Fruit fly (Drosophila melanogaster) whole organism, wandering third instar larva: Measurements from ENCODE around the gene CG34034.

Experiments used
- CG32264 ChIP-seq: fragments of 200-800 bp; sonication (Bioruptor generic); optimal IDR thresholded peaks from 2 replicates; lab custom pipeline; 2016; ENCODE audit warnings: missing biosample characterization, missing genetic modification characterization
- CG9705 ChIP-seq: fragments of 200-800 bp; sonication (Bioruptor generic); optimal IDR thresholded peaks from 2 replicates; lab custom pipeline; 2018; ENCODE audit warnings: missing biosample characterization, mild to moderate bottlenecking, missing genetic modification characterization
- CrebA ChIP-seq: fragments of 200-800 bp; sonication (Bioruptor generic); optimal IDR thresholded peaks from 2 replicates; lab custom pipeline; 2016; ENCODE audit warnings: missing biosample characterization, mild to moderate bottlenecking, missing genetic modification characterization, borderline replicate concordance
- Dfd ChIP-seq: fragments of >200 bp; optimal IDR thresholded peaks from 2 replicates; lab custom pipeline; 2017; ENCODE audit warnings: missing biosample characterization, missing genetic modification characterization
- GATAd ChIP-seq: sonication (Bioruptor generic); optimal IDR thresholded peaks from 2 replicates; lab custom pipeline; 2016; ENCODE audit warnings: missing biosample characterization, missing genetic modification characterization
- HLH106 ChIP-seq: fragments of 200-800 bp; optimal IDR thresholded peaks from 3 replicates; lab custom pipeline; 2019; ENCODE audit warnings: missing biosample characterization, mild to moderate bottlenecking, missing genetic modification characterization, moderate library complexity
- Hnf4 ChIP-seq: fragments of 200-800 bp; sonication (Bioruptor generic); optimal IDR thresholded peaks from 2 replicates; lab custom pipeline; 2016; ENCODE audit warnings: missing biosample characterization, mild to moderate bottlenecking, missing genetic modification characterization
- Hr83 ChIP-seq: fragments of 200-300 bp; sonication (Bioruptor generic); optimal IDR thresholded peaks from 2 replicates; lab custom pipeline; 2016; ENCODE audit warnings: missing biosample characterization, mild to moderate bottlenecking, missing genetic modification characterization, moderate library complexity; ENCODE audit not compliant: poor library complexity, severe bottlenecking
- Jra ChIP-seq: sonication (Bioruptor generic); optimal IDR thresholded peaks from 2 replicates; lab custom pipeline; 2016; ENCODE audit warnings: missing biosample characterization, missing genetic modification characterization
- Mio ChIP-seq: sonication (Bioruptor generic); optimal IDR thresholded peaks from 2 replicates; lab custom pipeline; 2016; ENCODE audit warnings: missing biosample characterization, missing genetic modification characterization
- Myc ChIP-seq: fragments of >200 bp; optimal IDR thresholded peaks from 2 replicates; lab custom pipeline; 2017
- N ChIP-seq: fragments of >200 bp; optimal IDR thresholded peaks from 2 replicates; lab custom pipeline; 2018; ENCODE audit warnings: missing biosample characterization, missing external identifiers, missing genetic modification characterization
- OdsH ChIP-seq: fragments of 200-800 bp; sonication (Bioruptor generic); optimal IDR thresholded peaks from 2 replicates; lab custom pipeline; 2016; ENCODE audit warnings: missing biosample characterization, mild to moderate bottlenecking, missing genetic modification characterization
- Sp1 ChIP-seq: fragments of 200-800 bp; sonication (Bioruptor generic); optimal IDR thresholded peaks from 3 replicates; lab custom pipeline; 2019; ENCODE audit warnings: missing biosample characterization, mild to moderate bottlenecking, missing genetic modification characterization, moderate library complexity
- brk ChIP-seq: fragments of 200-800 bp; sonication (Bioruptor generic); optimal IDR thresholded peaks from 2 replicates; lab custom pipeline; 2016; ENCODE audit warnings: missing biosample characterization, mild to moderate bottlenecking, missing genetic modification characterization
- dl ChIP-seq, 2 experiments: fragments of 175-275, 200-275 bp in 1 of 2; fragments of 200-275 bp in 1 of 2; sonication (Bioruptor generic); optimal IDR thresholded peaks; lab custom pipeline; 2018; ENCODE audit warnings: mild to moderate bottlenecking in 2 of 2, missing biosample characterization in 2 of 2, missing genetic modification characterization in 2 of 2, moderate library complexity in 2 of 2; ENCODE audit not compliant: partially characterized antibody in 2 of 2, insufficient read depth in 1 of 2
- dsf ChIP-seq: sonication (Bioruptor generic); optimal IDR thresholded peaks from 2 replicates; lab custom pipeline; 2016; ENCODE audit warnings: missing biosample characterization, missing genetic modification characterization, borderline replicate concordance
- fru ChIP-seq: fragments of 200-800 bp; sonication (Bioruptor generic); optimal IDR thresholded peaks from 3 replicates; lab custom pipeline; 2016; ENCODE audit warnings: missing biosample characterization, mild to moderate bottlenecking, missing genetic modification characterization
- h ChIP-seq: fragments of 200-800 bp; sonication (Bioruptor generic); optimal IDR thresholded peaks from 3 replicates; lab custom pipeline; 2016; ENCODE audit warnings: missing biosample characterization, mild to moderate bottlenecking, missing genetic modification characterization
- lola ChIP-seq: fragments of >200 bp; optimal IDR thresholded peaks from 2 replicates; lab custom pipeline; 2017; ENCODE audit warnings: missing biosample characterization, missing genetic modification characterization
- pan ChIP-seq: fragments of >200 bp; optimal IDR thresholded peaks from 2 replicates; lab custom pipeline; 2017
- psq ChIP-seq: fragments of 200-800 bp; sonication (Bioruptor generic); optimal IDR thresholded peaks from 3 replicates; lab custom pipeline; 2017; ENCODE audit warnings: missing biosample characterization, mild to moderate bottlenecking, missing genetic modification characterization, moderate library complexity
- rgr ChIP-seq: fragments of 200-800 bp; sonication (Bioruptor generic); optimal IDR thresholded peaks from 3 replicates; lab custom pipeline; 2016; ENCODE audit warnings: missing biosample characterization, mild to moderate bottlenecking, missing genetic modification characterization
- sage ChIP-seq: fragments of 200-800 bp; sonication (Bioruptor generic); optimal IDR thresholded peaks from 2 replicates; lab custom pipeline; 2016; ENCODE audit warnings: missing biosample characterization, mild to moderate bottlenecking, missing genetic modification characterization
- sv ChIP-seq: fragments of 200-800 bp; sonication (Bioruptor generic); optimal IDR thresholded peaks from 3 replicates; lab custom pipeline; 2016; ENCODE audit warnings: missing biosample characterization, missing genetic modification characterization
- usp ChIP-seq: fragments of >200 bp; optimal IDR thresholded peaks from 2 replicates; lab custom pipeline; 2017; ENCODE audit warnings: missing biosample characterization, missing genetic modification characterization
- woc ChIP-seq: sonication (Bioruptor generic); optimal IDR thresholded peaks from 2 replicates; lab custom pipeline; 2016; ENCODE audit warnings: missing biosample characterization, mild to moderate bottlenecking, missing genetic modification characterization

The CG34034 gene

dm6 chr3R:21780086-21780485, 41.2 kb upstream of the CG34034 start:
- TF ChIP-seq OdsH (GFP tag; lab: Kevin White, UChicago) (no peak), brk (GFP tag; lab: Kevin White, UChicago) (no peak), psq (GFP tag; lab: Kevin White, UChicago) (no peak), sv (GFP tag; lab: Kevin White, UChicago) (no peak), Mio (GFP tag; lab: Kevin White, UChicago) (no peak), Jra (GFP tag; lab: Kevin White, UChicago) (no peak), fru (GFP tag; lab: Kevin White, UChicago) (no peak), N (no peak), HLH106 (tag; lab: Kevin White, UChicago) (no peak), Dfd (GFP tag; lab: Kevin White, UChicago) (no peak), CrebA (GFP tag; lab: Kevin White, UChicago) (no peak), rgr (GFP tag; lab: Kevin White, UChicago) (no peak), Myc (lab: Kevin White, UChicago) (no peak), h (GFP tag; lab: Kevin White, UChicago) (no peak), Sp1 (GFP tag; lab: Kevin White, UChicago) (no peak), CG32264 (GFP tag; lab: Kevin White, UChicago) (no peak), Hnf4 (GFP tag; lab: Kevin White, UChicago) (no peak), Hr83 (no peak)

DNA sequence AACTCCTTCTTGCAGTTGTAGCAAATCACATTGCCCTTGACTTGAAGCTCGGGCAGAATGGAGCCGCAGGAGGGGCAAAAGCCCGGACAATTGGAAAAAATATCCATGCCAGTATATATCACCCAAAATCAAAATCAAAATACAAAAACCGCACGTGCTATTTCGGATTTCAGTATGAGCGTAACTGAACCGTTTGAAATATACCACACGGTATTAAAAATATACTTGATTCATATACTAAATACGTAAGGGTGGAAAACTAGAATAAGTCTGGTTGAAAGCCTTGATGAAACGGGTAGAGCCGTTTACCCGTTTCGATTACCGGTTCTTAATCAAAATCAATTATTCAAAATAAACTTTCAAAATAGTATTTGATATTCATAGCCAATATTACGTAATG, 38.8 kb upstream of the CG34034 start, which contains the start of gene Polr1H:
Gene Polr1H, minus strand, starts transcription at position 188 of the 400 bp plus-strand sequence.
- TF ChIP-seq pan (lab: Kevin White, UChicago) (no peak), Myc (lab: Kevin White, UChicago) (peak; percentile 87), HLH106 (tag; lab: Kevin White, UChicago) (no peak), Dfd (GFP tag; lab: Kevin White, UChicago) (no peak), dsf (GFP tag; lab: Kevin White, UChicago) (no peak), N (no peak), fru (GFP tag; lab: Kevin White, UChicago) (no peak), Hr83 (no peak), GATAd (GFP tag; lab: Kevin White, UChicago) (no peak), CrebA (GFP tag; lab: Kevin White, UChicago) (peak; percentile 13), CG9705 (GFP tag; lab: Kevin White, UChicago) (no peak)

DNA sequence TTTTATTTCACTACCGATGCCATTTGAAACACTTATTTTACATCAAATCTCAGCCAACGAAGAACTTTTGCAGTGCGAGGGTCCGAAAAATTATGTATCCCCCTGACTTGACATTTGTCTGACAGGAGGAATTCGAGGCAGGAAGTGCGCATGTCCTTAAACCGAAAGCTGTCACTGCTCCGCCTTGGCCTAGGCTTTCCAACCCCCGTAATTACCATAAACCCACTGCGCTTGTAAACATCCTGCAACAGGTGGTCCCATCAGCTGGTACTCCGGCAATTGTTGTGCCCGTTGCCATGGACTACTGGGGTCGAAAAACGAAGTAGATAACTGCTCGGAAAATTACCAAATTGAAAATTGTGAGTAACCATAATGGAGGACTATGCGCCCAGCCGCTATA, 36.9 kb upstream of the CG34034 start, which contains the start of the genes GABA-B-R2 and CG6800:
Gene GABA-B-R2, minus strand, starts transcription at position 75 of the 400 bp plus-strand sequence.
Gene CG6800, plus strand, starts transcription at position 373 of the 400 bp plus-strand sequence.
- no peak for TF ChIP-seq usp (GFP tag; lab: Kevin White, UChicago)
- TF ChIP-seq GATAd (GFP tag; lab: Kevin White, UChicago): no peak
- no peak for TF ChIP-seq lola (GFP tag; lab: Kevin White, UChicago)
- no peak for TF ChIP-seq pan (lab: Kevin White, UChicago)
- TF ChIP-seq OdsH (GFP tag; lab: Kevin White, UChicago): no peak
- TF ChIP-seq psq (GFP tag; lab: Kevin White, UChicago): no peak
- TF ChIP-seq HLH106 (tag; lab: Kevin White, UChicago): no peak
- no peak for TF ChIP-seq Mio (GFP tag; lab: Kevin White, UChicago)
- no peak for TF ChIP-seq dl (GFP tag; optimal IDR thresholded peaks at IDR 0.05; lab: Kevin White, UChicago; ENCODE audit: insufficient read depth in 1 of 2, partially characterized antibody in 2 of 2)
- TF ChIP-seq sage (GFP tag; lab: Kevin White, UChicago): no peak
- no peak for TF ChIP-seq N

DNA sequence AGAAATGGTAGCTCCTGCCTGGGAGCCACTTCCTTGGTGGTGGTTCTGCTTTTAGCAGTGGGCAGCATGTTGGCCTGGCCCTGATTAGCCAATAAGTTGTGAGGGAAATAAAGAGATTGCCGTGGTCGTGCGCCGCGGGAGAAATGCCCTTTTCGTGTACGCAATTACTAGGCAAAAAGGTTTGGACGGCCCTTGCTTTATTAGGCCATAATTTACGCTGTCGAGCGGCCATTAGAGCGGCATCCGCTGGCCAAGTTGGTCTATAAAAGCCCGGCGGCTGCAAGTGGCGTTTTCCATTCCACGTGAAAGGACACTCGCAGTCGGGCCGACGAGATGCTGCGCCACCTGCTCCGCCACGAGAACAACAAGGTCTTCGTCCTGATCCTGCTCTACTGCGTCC, 30.3 kb upstream of the CG34034 start, which contains the start of gene Burs:
Gene Burs, plus strand, starts transcription at position 301 of the 400 bp plus-strand sequence.
- no peak for TF ChIP-seq GATAd (GFP tag; lab: Kevin White, UChicago)
- no peak for TF ChIP-seq Myc (lab: Kevin White, UChicago)
- TF ChIP-seq CrebA (GFP tag; lab: Kevin White, UChicago): no peak
- no peak for TF ChIP-seq sage (GFP tag; lab: Kevin White, UChicago)
- no peak for TF ChIP-seq HLH106 (tag; lab: Kevin White, UChicago)
- no peak for TF ChIP-seq lola (GFP tag; lab: Kevin White, UChicago)
- no peak for TF ChIP-seq woc (GFP tag; lab: Kevin White, UChicago)
- TF ChIP-seq Hr83: no peak
- TF ChIP-seq usp (GFP tag; lab: Kevin White, UChicago): no peak
- no peak for TF ChIP-seq pan (lab: Kevin White, UChicago)
- no peak for TF ChIP-seq fru (GFP tag; lab: Kevin White, UChicago)
- TF ChIP-seq brk (GFP tag; lab: Kevin White, UChicago): no peak
